Worm (Caenorhabditis elegans) whole organism, late embryonic: Measurements from ENCODE around the gene cutl-2.
A peak's percentile ranks its signal among the peaks of the same experiment; 100 is the strongest.

ENCODE experiments used
- C08G9.2 ChIP-seq: sonication (generic microtip); optimal IDR thresholded peaks from 2 replicates; lab custom pipeline; 2016; ENCODE audit warnings: mild to moderate bottlenecking, missing genetic modification characterization, moderate library complexity, missing compliant biosample characterization
- K02D7.2 ChIP-seq: sonication (generic microtip); optimal IDR thresholded peaks from 2 replicates; lab custom pipeline; 2017; ENCODE audit warnings: mild to moderate bottlenecking, missing genetic modification characterization, missing compliant biosample characterization
- K09A11.1 ChIP-seq: sonication (generic microtip); optimal IDR thresholded peaks from 2 replicates; lab custom pipeline; 2017; ENCODE audit warnings: antibody characterized with exemption, mild to moderate bottlenecking, missing genetic modification characterization, missing compliant biosample characterization; ENCODE audit not compliant: insufficient read depth
- ceh-14 ChIP-seq: sonication (generic microtip); optimal IDR thresholded peaks from 2 replicates; lab custom pipeline; 2016; ENCODE audit warnings: missing genotype, missing genetic modification characterization, missing compliant biosample characterization
- ceh-2 ChIP-seq: sonication (generic microtip); optimal IDR thresholded peaks from 2 replicates; lab custom pipeline; 2016; ENCODE audit warnings: missing genotype, missing genetic modification characterization, missing compliant biosample characterization
- ceh-31 ChIP-seq: sonication (generic microtip); optimal IDR thresholded peaks from 2 replicates; lab custom pipeline; 2016; ENCODE audit warnings: missing genetic modification characterization, missing compliant biosample characterization
- ceh-34 ChIP-seq: sonication (generic microtip); optimal IDR thresholded peaks from 2 replicates; lab custom pipeline; 2016; ENCODE audit warnings: mild to moderate bottlenecking, missing genetic modification characterization, missing compliant biosample characterization
- ceh-45 ChIP-seq: fragments of 200-800 bp; sonication (Bioruptor generic); IDR thresholded peaks from 2 replicates; pipeline ENCODE4 v1.3.6; 2022; ENCODE audit warnings: missing genetic modification reagents, missing genetic modification characterization, missing compliant biosample characterization
- ceh-48 ChIP-seq: sonication (generic microtip); optimal IDR thresholded peaks from 2 replicates; lab custom pipeline; 2016; ENCODE audit warnings: missing genetic modification characterization, inconsistent platforms, missing compliant biosample characterization
- ceh-6 ChIP-seq: fragments of 200-800 bp; sonication (Bioruptor generic); optimal IDR thresholded peaks from 2 replicates; lab custom pipeline; 2018; ENCODE audit warnings: mild to moderate bottlenecking, missing genetic modification characterization, missing compliant biosample characterization
- elt-2 ChIP-seq: sonication (generic microtip); optimal IDR thresholded peaks from 2 replicates; lab custom pipeline; 2016; ENCODE audit warnings: missing genetic modification reagents, missing genetic modification characterization, missing compliant biosample characterization
- elt-4 ChIP-seq: sonication (generic microtip); optimal IDR thresholded peaks from 2 replicates; lab custom pipeline; 2016; ENCODE audit warnings: missing genetic modification characterization, missing compliant biosample characterization
- ets-4 ChIP-seq: sonication (generic microtip); optimal IDR thresholded peaks from 2 replicates; lab custom pipeline; 2016; ENCODE audit warnings: missing genetic modification characterization, missing compliant biosample characterization
- gmeb-2 ChIP-seq: sonication (generic microtip); optimal IDR thresholded peaks from 2 replicates; lab custom pipeline; 2016; ENCODE audit warnings: missing genetic modification characterization, inconsistent platforms, missing compliant biosample characterization
- hlh-30 ChIP-seq: sonication (generic microtip); optimal IDR thresholded peaks from 2 replicates; lab custom pipeline; 2017; ENCODE audit warnings: antibody characterized with exemption, missing genetic modification characterization, missing compliant biosample characterization; ENCODE audit not compliant: insufficient read depth
- hlh-8 ChIP-seq: sonication (generic microtip); optimal IDR thresholded peaks from 2 replicates; lab custom pipeline; 2016; ENCODE audit warnings: missing genotype, missing genetic modification characterization, missing compliant biosample characterization
- lim-6 ChIP-seq: sonication (generic microtip); optimal IDR thresholded peaks from 2 replicates; lab custom pipeline; 2016; ENCODE audit warnings: missing genetic modification characterization, missing compliant biosample characterization
- madf-2 ChIP-seq: sonication (generic microtip); optimal IDR thresholded peaks from 2 replicates; lab custom pipeline; 2017; ENCODE audit warnings: missing genetic modification characterization, missing compliant biosample characterization
- mec-3 ChIP-seq: sonication (generic microtip); optimal IDR thresholded peaks from 2 replicates; lab custom pipeline; 2016; ENCODE audit warnings: borderline replicate concordance, missing genetic modification characterization, missing compliant biosample characterization
- nfya-1 ChIP-seq: sonication (generic microtip); optimal IDR thresholded peaks from 2 replicates; lab custom pipeline; 2017; ENCODE audit warnings: missing genetic modification characterization, mild to moderate bottlenecking, missing compliant biosample characterization, antibody characterized with exemption, moderate library complexity
- odd-2 ChIP-seq: sonication (generic microtip); optimal IDR thresholded peaks from 2 replicates; lab custom pipeline; 2017; ENCODE audit warnings: antibody characterized with exemption, mild to moderate bottlenecking, missing genetic modification characterization, missing compliant biosample characterization
- pax-1 ChIP-seq: fragments of 150-350 bp; optimal IDR thresholded peaks from 2 replicates; lab custom pipeline; 2014; ENCODE audit warnings: missing biosample characterization, missing genetic modification characterization
- pha-4 ChIP-seq: fragments of 150-350 bp; optimal IDR thresholded peaks from 2 replicates; lab custom pipeline; 2018; ENCODE audit warnings: missing biosample characterization, missing genetic modification reagents, missing genetic modification characterization
- pros-1 ChIP-seq: fragments of 150-350 bp; optimal IDR thresholded peaks from 2 replicates; lab custom pipeline; 2014; ENCODE audit warnings: missing biosample characterization, missing genetic modification reagents, missing genetic modification characterization
- ref-2 ChIP-seq: sonication (generic microtip); optimal IDR thresholded peaks from 2 replicates; lab custom pipeline; 2016; ENCODE audit warnings: missing genetic modification characterization, missing compliant biosample characterization
- rnt-1 ChIP-seq: sonication (generic microtip); optimal IDR thresholded peaks from 2 replicates; lab custom pipeline; 2016; ENCODE audit warnings: missing genetic modification characterization, missing compliant biosample characterization
- sox-4 ChIP-seq: sonication (generic microtip); optimal IDR thresholded peaks from 2 replicates; lab custom pipeline; 2017; ENCODE audit warnings: mild to moderate bottlenecking, missing genetic modification characterization, inconsistent platforms, missing compliant biosample characterization
- syd-9 ChIP-seq: sonication (generic microtip); optimal IDR thresholded peaks from 2 replicates; lab custom pipeline; 2016; ENCODE audit warnings: mild to moderate bottlenecking, missing genetic modification characterization, moderate library complexity, missing compliant biosample characterization
- tbx-2 ChIP-seq: sonication (generic microtip); optimal IDR thresholded peaks from 2 replicates; lab custom pipeline; 2016; ENCODE audit warnings: missing genetic modification characterization, missing compliant biosample characterization
- ttx-3 ChIP-seq: sonication (generic microtip); optimal IDR thresholded peaks from 2 replicates; lab custom pipeline; 2016; ENCODE audit warnings: missing genetic modification reagents, missing genetic modification characterization, missing compliant biosample characterization
- unc-42 ChIP-seq: sonication (generic microtip); optimal IDR thresholded peaks from 2 replicates; lab custom pipeline; 2016; ENCODE audit warnings: missing genotype, missing genetic modification characterization, missing compliant biosample characterization
- unc-86 ChIP-seq: sonication (generic microtip); optimal IDR thresholded peaks from 2 replicates; lab custom pipeline; 2016; ENCODE audit warnings: missing genetic modification characterization, missing compliant biosample characterization
- zip-5 ChIP-seq: sonication (generic microtip); optimal IDR thresholded peaks from 2 replicates; lab custom pipeline; 2016; ENCODE audit warnings: missing genetic modification characterization, missing compliant biosample characterization

Gene cutl-2

ce11 chrII:9752278-9752677 is 27.8 kb upstream of the cutl-2 start:
- TF ChIP-seq rnt-1 = no peak

ce11 chrII:9746069-9746468 is 21.6 kb upstream of the cutl-2 start, which contains the start of the genes Y53C12B.1 and nos-3:
Y53C12B.1 (minus strand) TSS chrII:9746078.
nos-3 (plus strand) TSS chrII:9746316.
- TF ChIP-seq ceh-31 (tag; lab: Kevin White, UChicago) = peak; percentile 60
- peak; percentile 27 for TF ChIP-seq ceh-2
- no peak for TF ChIP-seq zip-5
- peak; percentile 82 for TF ChIP-seq unc-42
- TF ChIP-seq sox-4 (tag; lab: Kevin White, UChicago) = no peak
- no peak for TF ChIP-seq ceh-45 (GFP tag; lab: Robert Waterston, UW)
- peak; percentile 37 for TF ChIP-seq ceh-34
- TF ChIP-seq ceh-48 = peak; percentile 33
- TF ChIP-seq elt-2 (tag; lab: Kevin White, UChicago) = peak; percentile 39
- no peak for TF ChIP-seq odd-2
- TF ChIP-seq nfya-1 (tag; lab: Kevin White, UChicago) = peak; percentile 89
- peak; percentile 10 for TF ChIP-seq pax-1 (tag; lab: Kevin White, UChicago)
- no peak for TF ChIP-seq lim-6 (tag; lab: Kevin White, UChicago)
- peak; percentile 41 for TF ChIP-seq tbx-2 (tag; lab: Kevin White, UChicago)
- TF ChIP-seq pha-4 = no peak
- TF ChIP-seq, all 69 proteins: peak for 9

ce11 chrII:9742784-9743183 is 18.3 kb upstream of the cutl-2 start, which contains the start of gene pno-1:
pno-1 (minus strand) TSS chrII:9742884.
- TF ChIP-seq tbx-2 (tag; lab: Kevin White, UChicago) = no peak

ce11 chrII:9741400-9741799 is 16.9 kb upstream of the cutl-2 start:
- TF ChIP-seq K02D7.2 (tag; lab: Kevin White, UChicago) = no peak
- no peak for TF ChIP-seq zip-5
- no peak for TF ChIP-seq ceh-45 (GFP tag; lab: Robert Waterston, UW)
- TF ChIP-seq, all 69 proteins: peak for 0

- TF ChIP-seq hlh-8 (no peak), elt-2 (tag; lab: Kevin White, UChicago) (peak; percentile 22), elt-4 (tag; lab: Kevin White, UChicago) (no peak), ceh-14 (no peak), pros-1 (tag; lab: Kevin White, UChicago) (no peak), madf-2 (tag; lab: Kevin White, UChicago) (peak; percentile 28), syd-9 (tag; lab: Kevin White, UChicago) (no peak), hlh-30 (no peak), mec-3 (tag; lab: Kevin White, UChicago) (no peak), ceh-6 (GFP tag; lab: Kevin White, UChicago) (no peak), ttx-3 (no peak)
Observed at ce11 chrII:9740552-9740951, 16.1 kb upstream of the cutl-2 start.

ce11 chrII:9738820-9739219 is 14.3 kb upstream of the cutl-2 start:
- no peak for TF ChIP-seq ceh-14
- no peak for TF ChIP-seq gmeb-2 (tag; lab: Kevin White, UChicago)
- no peak for TF ChIP-seq ceh-6 (GFP tag; lab: Kevin White, UChicago)
- TF ChIP-seq pax-1 (tag; lab: Kevin White, UChicago) = no peak
- TF ChIP-seq ceh-34 = no peak
- TF ChIP-seq sox-4 (tag; lab: Kevin White, UChicago) = no peak

- no peak for TF ChIP-seq K09A11.1
- TF ChIP-seq unc-86 (tag; lab: Kevin White, UChicago) = no peak
- no peak for TF ChIP-seq ceh-34
- no peak for TF ChIP-seq C08G9.2
- no peak for TF ChIP-seq ref-2 (tag; lab: Kevin White, UChicago)
- TF ChIP-seq ets-4 = no peak
Observed at ce11 chrII:9735785-9736184, 11.3 kb upstream of the cutl-2 start.
